Worm (Caenorhabditis elegans): ENCODE results near the gene ZC266.1.

DNA sequence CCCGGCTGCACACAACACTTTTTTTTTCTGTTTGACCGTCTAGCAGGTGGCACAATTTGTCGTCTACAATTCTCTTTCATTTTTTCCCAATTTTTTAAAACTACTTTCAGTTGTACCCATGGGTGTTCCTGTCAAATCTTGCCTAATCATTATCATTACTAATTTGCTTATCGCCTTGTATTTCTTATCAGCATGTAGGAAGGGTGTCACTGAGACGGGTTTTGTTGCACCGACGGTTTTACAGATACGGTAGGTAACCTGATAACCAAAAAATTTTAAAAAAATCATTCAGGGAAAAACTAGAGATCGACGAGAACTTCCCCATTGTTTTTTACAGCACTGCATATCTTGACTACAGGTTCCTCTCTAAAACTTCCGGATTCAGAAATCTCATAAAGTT lies 37.6 kb upstream of the ZC266.1 start, which contains the start of gene F39G3.2:
- TF ChIP-seq K11D2.4 (GFP tag; IDR thresholded peaks at IDR 0.05) = no peak
- no peak for TF ChIP-seq cebp-2 (GFP tag; IDR thresholded peaks at IDR 0.05)
